Fruit fly (Drosophila melanogaster) whole organism, wandering third instar larva: ENCODE results near the gene CG11247.

ENCODE experiments used
- CG32264 ChIP-seq: fragments of 200-800 bp; sonication (Bioruptor generic); optimal IDR thresholded peaks from 2 replicates; lab custom pipeline; 2016; ENCODE audit warnings: missing biosample characterization, missing genetic modification characterization
- CG9705 ChIP-seq: fragments of 200-800 bp; sonication (Bioruptor generic); optimal IDR thresholded peaks from 2 replicates; lab custom pipeline; 2018; ENCODE audit warnings: missing biosample characterization, mild to moderate bottlenecking, missing genetic modification characterization
- CrebA ChIP-seq: fragments of 200-800 bp; sonication (Bioruptor generic); optimal IDR thresholded peaks from 2 replicates; lab custom pipeline; 2016; ENCODE audit warnings: missing biosample characterization, mild to moderate bottlenecking, missing genetic modification characterization, borderline replicate concordance
- Dif ChIP-seq: fragments of 200-275, 200-300 bp; sonication (Bioruptor generic); optimal IDR thresholded peaks from 2 replicates; lab custom pipeline; 2018; ENCODE audit warnings: missing biosample characterization, missing genetic modification characterization; ENCODE audit not compliant: partially characterized antibody
- GATAd ChIP-seq: sonication (Bioruptor generic); optimal IDR thresholded peaks from 2 replicates; lab custom pipeline; 2016; ENCODE audit warnings: missing biosample characterization, missing genetic modification characterization
- HLH106 ChIP-seq: fragments of 200-800 bp; optimal IDR thresholded peaks from 3 replicates; lab custom pipeline; 2019; ENCODE audit warnings: missing biosample characterization, mild to moderate bottlenecking, missing genetic modification characterization, moderate library complexity
- Hr78 ChIP-seq: fragments of >200 bp; optimal IDR thresholded peaks from 2 replicates; lab custom pipeline; 2017; ENCODE audit warnings: missing biosample characterization, missing genetic modification characterization
- Hr83 ChIP-seq: fragments of 200-300 bp; sonication (Bioruptor generic); optimal IDR thresholded peaks from 2 replicates; lab custom pipeline; 2016; ENCODE audit warnings: missing biosample characterization, mild to moderate bottlenecking, missing genetic modification characterization, moderate library complexity; ENCODE audit not compliant: poor library complexity, severe bottlenecking
- Mio ChIP-seq: sonication (Bioruptor generic); optimal IDR thresholded peaks from 2 replicates; lab custom pipeline; 2016; ENCODE audit warnings: missing biosample characterization, missing genetic modification characterization
- Myc ChIP-seq: fragments of >200 bp; optimal IDR thresholded peaks from 2 replicates; lab custom pipeline; 2017
- N ChIP-seq: fragments of >200 bp; optimal IDR thresholded peaks from 2 replicates; lab custom pipeline; 2018; ENCODE audit warnings: missing biosample characterization, missing external identifiers, missing genetic modification characterization
- OdsH ChIP-seq: fragments of 200-800 bp; sonication (Bioruptor generic); optimal IDR thresholded peaks from 2 replicates; lab custom pipeline; 2016; ENCODE audit warnings: missing biosample characterization, mild to moderate bottlenecking, missing genetic modification characterization
- Rel ChIP-seq, 2 experiments: fragments of 200-800 bp; sonication (Bioruptor generic) in 1 of 2; optimal IDR thresholded peaks; 2 replicates in 1 of 2; 3 replicates in 1 of 2; lab custom pipeline; 2016 to 2019; ENCODE audit warnings: mild to moderate bottlenecking in 2 of 2, missing biosample characterization in 2 of 2, missing genetic modification characterization in 2 of 2, moderate library complexity in 1 of 2
- Sp1 ChIP-seq: fragments of 200-800 bp; sonication (Bioruptor generic); optimal IDR thresholded peaks from 3 replicates; lab custom pipeline; 2019; ENCODE audit warnings: missing biosample characterization, mild to moderate bottlenecking, missing genetic modification characterization, moderate library complexity
- Vsx2 ChIP-seq: fragments of 200-300, 225-300 bp; sonication (Bioruptor generic); optimal IDR thresholded peaks from 2 replicates; lab custom pipeline; 2018; ENCODE audit warnings: missing biosample characterization, missing genetic modification characterization; ENCODE audit not compliant: partially characterized antibody
- br ChIP-seq: fragments of 200-800 bp; sonication (Bioruptor generic); optimal IDR thresholded peaks from 2 replicates; lab custom pipeline; 2016; ENCODE audit warnings: missing biosample characterization, missing genetic modification characterization
- dl ChIP-seq, 2 experiments: fragments of 175-275, 200-275 bp in 1 of 2; fragments of 200-275 bp in 1 of 2; sonication (Bioruptor generic); optimal IDR thresholded peaks; lab custom pipeline; 2018; ENCODE audit warnings: mild to moderate bottlenecking in 2 of 2, missing biosample characterization in 2 of 2, missing genetic modification characterization in 2 of 2, moderate library complexity in 2 of 2; ENCODE audit not compliant: partially characterized antibody in 2 of 2, insufficient read depth in 1 of 2
- dmrt93B ChIP-seq: fragments of 200-800 bp; sonication (Bioruptor generic); optimal IDR thresholded peaks from 2 replicates; lab custom pipeline; 2018; ENCODE audit warnings: missing biosample characterization, mild to moderate bottlenecking, missing genetic modification characterization
- dsf ChIP-seq: sonication (Bioruptor generic); optimal IDR thresholded peaks from 2 replicates; lab custom pipeline; 2016; ENCODE audit warnings: missing biosample characterization, missing genetic modification characterization, borderline replicate concordance
- ey ChIP-seq: fragments of 200-800 bp; sonication (Bioruptor generic); optimal IDR thresholded peaks from 2 replicates; lab custom pipeline; 2016; ENCODE audit warnings: missing biosample characterization, missing genetic modification characterization
- foxo ChIP-seq, 2 experiments: fragments of 200-800 bp; sonication (Bioruptor generic); optimal IDR thresholded peaks; 2 replicates in 1 of 2; 3 replicates in 1 of 2; lab custom pipeline; 2016 to 2017; ENCODE audit warnings: missing biosample characterization in 2 of 2, missing genetic modification characterization in 2 of 2
- fru ChIP-seq: fragments of 200-800 bp; sonication (Bioruptor generic); optimal IDR thresholded peaks from 3 replicates; lab custom pipeline; 2016; ENCODE audit warnings: missing biosample characterization, mild to moderate bottlenecking, missing genetic modification characterization
- h ChIP-seq: fragments of 200-800 bp; sonication (Bioruptor generic); optimal IDR thresholded peaks from 3 replicates; lab custom pipeline; 2016; ENCODE audit warnings: missing biosample characterization, mild to moderate bottlenecking, missing genetic modification characterization
- jim ChIP-seq: fragments of 175-275, 200-325 bp; sonication (Bioruptor generic); optimal IDR thresholded peaks from 2 replicates; lab custom pipeline; 2016; ENCODE audit warnings: missing biosample characterization, mild to moderate bottlenecking, missing genetic modification characterization
- lola ChIP-seq: fragments of >200 bp; optimal IDR thresholded peaks from 2 replicates; lab custom pipeline; 2017; ENCODE audit warnings: missing biosample characterization, missing genetic modification characterization
- pan ChIP-seq: fragments of >200 bp; optimal IDR thresholded peaks from 2 replicates; lab custom pipeline; 2017
- psq ChIP-seq: fragments of 200-800 bp; sonication (Bioruptor generic); optimal IDR thresholded peaks from 3 replicates; lab custom pipeline; 2017; ENCODE audit warnings: missing biosample characterization, mild to moderate bottlenecking, missing genetic modification characterization, moderate library complexity
- rgr ChIP-seq: fragments of 200-800 bp; sonication (Bioruptor generic); optimal IDR thresholded peaks from 3 replicates; lab custom pipeline; 2016; ENCODE audit warnings: missing biosample characterization, mild to moderate bottlenecking, missing genetic modification characterization
- sage ChIP-seq: fragments of 200-800 bp; sonication (Bioruptor generic); optimal IDR thresholded peaks from 2 replicates; lab custom pipeline; 2016; ENCODE audit warnings: missing biosample characterization, mild to moderate bottlenecking, missing genetic modification characterization
- sv ChIP-seq: fragments of 200-800 bp; sonication (Bioruptor generic); optimal IDR thresholded peaks from 3 replicates; lab custom pipeline; 2016; ENCODE audit warnings: missing biosample characterization, missing genetic modification characterization
- tai ChIP-seq: sonication (Bioruptor generic); optimal IDR thresholded peaks from 2 replicates; lab custom pipeline; 2016; ENCODE audit warnings: missing biosample characterization, missing genetic modification characterization
- usp ChIP-seq: fragments of >200 bp; optimal IDR thresholded peaks from 2 replicates; lab custom pipeline; 2017; ENCODE audit warnings: missing biosample characterization, missing genetic modification characterization
- woc ChIP-seq: sonication (Bioruptor generic); optimal IDR thresholded peaks from 2 replicates; lab custom pipeline; 2016; ENCODE audit warnings: missing biosample characterization, mild to moderate bottlenecking, missing genetic modification characterization

The CG11247 gene

dm6 chr3L:21744169-21744568, 15.6 kb upstream of the CG11247 start, which contains the start of gene CG14565:
Gene CG14565, minus strand, starts transcription at chr3L:21744269.
- TF ChIP-seq sage (GFP tag; lab: Kevin White, UChicago) (no peak), Myc (lab: Kevin White, UChicago) (no peak), ey (GFP tag; lab: Kevin White, UChicago) (no peak), dsf (GFP tag; lab: Kevin White, UChicago) (no peak), foxo (GFP tag; optimal IDR thresholded peaks at IDR 0.05; lab: Kevin White, UChicago) (no peak), pan (lab: Kevin White, UChicago) (no peak), usp (GFP tag; lab: Kevin White, UChicago) (no peak), dl (GFP tag; optimal IDR thresholded peaks at IDR 0.05; lab: Kevin White, UChicago; ENCODE audit: insufficient read depth in 1 of 2, partially characterized antibody in 2 of 2) (no peak), Mio (GFP tag; lab: Kevin White, UChicago) (no peak), Rel (GFP tag; optimal IDR thresholded peaks at IDR 0.05; lab: Kevin White, UChicago) (no peak), Rel (tag; optimal IDR thresholded peaks at IDR 0.05; lab: Kevin White, UChicago) (no peak), tai (no peak), h (no peak), psq (no peak), lola (GFP tag; lab: Kevin White, UChicago) (no peak)

dm6 chr3L:21741234-21741633, 12.6 kb upstream of the CG11247 start, which contains the start of gene CG14572:
Gene CG14572, plus strand, starts transcription at chr3L:21741534.
- TF ChIP-seq Mio (GFP tag; lab: Kevin White, UChicago) (no peak), dmrt93B (GFP tag; lab: Kevin White, UChicago) (no peak), sv (no peak), Vsx2 (GFP tag; lab: Kevin White, UChicago) (no peak), Hr78 (GFP tag; lab: Kevin White, UChicago) (no peak), GATAd (GFP tag; lab: Kevin White, UChicago) (no peak), CG32264 (GFP tag; lab: Kevin White, UChicago) (no peak), Hr83 (GFP tag; lab: Kevin White, UChicago) (no peak), psq (no peak), ey (GFP tag; lab: Kevin White, UChicago) (no peak), pan (lab: Kevin White, UChicago) (no peak), OdsH (GFP tag; lab: Kevin White, UChicago) (no peak), jim (GFP tag; lab: Kevin White, UChicago) (no peak), HLH106 (tag; lab: Kevin White, UChicago) (no peak), sage (GFP tag; lab: Kevin White, UChicago) (no peak), CrebA (GFP tag; lab: Kevin White, UChicago) (no peak), br (no peak), Sp1 (GFP tag; lab: Kevin White, UChicago) (no peak), fru (GFP tag; lab: Kevin White, UChicago) (no peak)

dm6 chr3L:21740209-21740608, 11.6 kb upstream of the CG11247 start, which contains the start of gene CG14566:
Gene CG14566, minus strand, starts transcription at chr3L:21740309.
- TF ChIP-seq br (no peak), N (no peak), woc (no peak), Dif (GFP tag; lab: Kevin White, UChicago) (no peak), GATAd (GFP tag; lab: Kevin White, UChicago) (no peak), Vsx2 (GFP tag; lab: Kevin White, UChicago) (no peak), dl (GFP tag; optimal IDR thresholded peaks at IDR 0.05; lab: Kevin White, UChicago; ENCODE audit: insufficient read depth in 1 of 2, partially characterized antibody in 2 of 2) (no peak), Mio (GFP tag; lab: Kevin White, UChicago) (no peak), sv (no peak), CG9705 (GFP tag; lab: Kevin White, UChicago) (no peak), Hr83 (GFP tag; lab: Kevin White, UChicago) (no peak), Hr78 (GFP tag; lab: Kevin White, UChicago) (no peak), OdsH (GFP tag; lab: Kevin White, UChicago) (no peak), Sp1 (GFP tag; lab: Kevin White, UChicago) (no peak), h (no peak), foxo (GFP tag; optimal IDR thresholded peaks at IDR 0.05; lab: Kevin White, UChicago) (no peak), rgr (GFP tag; lab: Kevin White, UChicago) (no peak), sage (GFP tag; lab: Kevin White, UChicago) (no peak), lola (GFP tag; lab: Kevin White, UChicago) (no peak)
- TF ChIP-seq, all 38 proteins: peak for 0
